Worm (Caenorhabditis elegans): ENCODE results near the gene T09B9.4.
A peak's percentile ranks its signal among the peaks of the same experiment; 100 is the strongest.

Gene T09B9.4

ce11 chrX:9782389-9782939 lies 8.3 kb upstream of the T09B9.4 start:
- TF ChIP-seq dao-5 (tag; optimal IDR thresholded peaks at IDR 0.05), result no peak
- no peak for TF ChIP-seq him-1 (tag; optimal IDR thresholded peaks at IDR 0.05)
- no peak for TF ChIP-seq W03F9.2 (tag; optimal IDR thresholded peaks at IDR 0.05)

ce11 chrX:9777481-9777880 lies 3.3 kb upstream of the T09B9.4 start, which contains the start of gene T09B9.5:
T09B9.5 (plus strand) TSS chrX:9777781.
- TF ChIP-seq W03F9.2 (tag; optimal IDR thresholded peaks at IDR 0.05) (no peak), him-1 (tag; optimal IDR thresholded peaks at IDR 0.05) (no peak), dao-5 (tag; optimal IDR thresholded peaks at IDR 0.05) (no peak)

ce11 chrX:9764822-9765221 lies 9.3 kb downstream of the T09B9.4 start, which contains the start of gene slc-17.9:
slc-17.9 (minus strand) TSS chrX:9764922.
- TF ChIP-seq dao-5 (tag; optimal IDR thresholded peaks at IDR 0.05), result no peak
- no peak for TF ChIP-seq W03F9.2 (tag; optimal IDR thresholded peaks at IDR 0.05)
- no peak for TF ChIP-seq him-1 (tag; optimal IDR thresholded peaks at IDR 0.05)

ce11 chrX:9763903-9764302 lies 10.2 kb downstream of the T09B9.4 start:
- no peak for TF ChIP-seq dao-5 (tag; optimal IDR thresholded peaks at IDR 0.05)
- no peak for TF ChIP-seq W03F9.2 (tag; optimal IDR thresholded peaks at IDR 0.05)
- no peak for TF ChIP-seq him-1 (tag; optimal IDR thresholded peaks at IDR 0.05)

ce11 chrX:9761266-9761665 lies 12.9 kb downstream of the T09B9.4 start, which contains the start of gene T09B9.3:
T09B9.3 (minus strand) TSS chrX:9761366.
- no peak for TF ChIP-seq dao-5 (tag; optimal IDR thresholded peaks at IDR 0.05)
- no peak for TF ChIP-seq W03F9.2 (tag; optimal IDR thresholded peaks at IDR 0.05)
- TF ChIP-seq him-1 (tag; optimal IDR thresholded peaks at IDR 0.05), result no peak

- no peak for TF ChIP-seq W03F9.2 (tag; optimal IDR thresholded peaks at IDR 0.05)
- TF ChIP-seq dao-5 (tag; optimal IDR thresholded peaks at IDR 0.05), result no peak
- no peak for TF ChIP-seq him-1 (tag; optimal IDR thresholded peaks at IDR 0.05)
Measured at ce11 chrX:9756971-9757370, 17.2 kb downstream of the T09B9.4 start, which contains the start of gene T09B9.1. T09B9.1 (plus strand) TSS chrX:9757271.

ce11 chrX:9754537-9754936 lies 19.6 kb downstream of the T09B9.4 start:
- TF ChIP-seq W03F9.2 (tag; optimal IDR thresholded peaks at IDR 0.05), result no peak

- TF ChIP-seq dao-5 (tag; optimal IDR thresholded peaks at IDR 0.05) (peak; percentile 94), him-1 (tag; optimal IDR thresholded peaks at IDR 0.05) (peak; percentile 98)
Measured at ce11 chrX:9743513-9743914, 30.6 kb downstream of the T09B9.4 start.

ce11 chrX:9742058-9742457 lies 32.1 kb downstream of the T09B9.4 start:
- no peak for TF ChIP-seq W03F9.2 (tag; optimal IDR thresholded peaks at IDR 0.05)
- TF ChIP-seq dao-5 (tag; optimal IDR thresholded peaks at IDR 0.05), result no peak
- TF ChIP-seq him-1 (tag; optimal IDR thresholded peaks at IDR 0.05), result no peak

- TF ChIP-seq W03F9.2 (tag; optimal IDR thresholded peaks at IDR 0.05) (no peak), him-1 (tag; optimal IDR thresholded peaks at IDR 0.05) (peak; percentile 2)
Measured at ce11 chrX:9737730-9738129, 36.4 kb downstream of the T09B9.4 start, which contains the start of gene F15G9.5. F15G9.5 (minus strand) TSS chrX:9737888.

- TF ChIP-seq W03F9.2 (tag; optimal IDR thresholded peaks at IDR 0.05) (no peak), him-1 (tag; optimal IDR thresholded peaks at IDR 0.05) (no peak), dao-5 (tag; optimal IDR thresholded peaks at IDR 0.05) (no peak)
Measured at ce11 chrX:9735479-9735878, 38.7 kb downstream of the T09B9.4 start.

Measured in whole organism, L4/young adult.